Fruit fly (Drosophila melanogaster) whole organism, embryonic: ENCODE results near the gene Nckx30C.

ENCODE experiments used
- Atf3 ChIP-seq: fragments of 200-800 bp; sonication (Bioruptor generic); optimal IDR thresholded peaks from 3 replicates; lab custom pipeline; 2016; ENCODE audit warnings: missing biosample characterization, missing genetic modification characterization
- CG1024 ChIP-seq: fragments of 200-800 bp; sonication (Bioruptor generic); IDR thresholded peaks from 2 replicates; pipeline ENCODE4 v1.3.6; 2022; ENCODE audit warnings: missing biosample characterization, missing genetic modification characterization
- CG10959 ChIP-seq: fragments of 200-800 bp; sonication (Bioruptor generic); IDR thresholded peaks from 2 replicates; pipeline ENCODE4 v1.3.6; 2022; ENCODE audit warnings: missing biosample characterization, missing genetic modification characterization
- CG11504 ChIP-seq: fragments of 200-800 bp; sonication (Bioruptor generic); optimal IDR thresholded peaks from 3 replicates; lab custom pipeline; 2019; ENCODE audit warnings: missing biosample characterization, mild to moderate bottlenecking, missing genetic modification characterization, moderate library complexity
- CG1233 ChIP-seq: fragments of 200-800 bp; sonication (Bioruptor generic); optimal IDR thresholded peaks from 4 replicates; lab custom pipeline; 2018; ENCODE audit warnings: missing biosample characterization, mild to moderate bottlenecking, missing genetic modification characterization
- CG12942 ChIP-seq: fragments of 200-800 bp; sonication (Bioruptor generic); optimal IDR thresholded peaks from 3 replicates; lab custom pipeline; 2016; ENCODE audit warnings: missing biosample characterization, missing genetic modification characterization
- CG13296 ChIP-seq: fragments of 200-800 bp; sonication (Bioruptor generic); optimal IDR thresholded peaks from 3 replicates; lab custom pipeline; 2018; ENCODE audit warnings: missing biosample characterization, mild to moderate bottlenecking, missing genetic modification characterization
- CG14441 ChIP-seq: fragments of 200-800 bp; sonication (Bioruptor generic); IDR thresholded peaks from 2 replicates; pipeline ENCODE4 v1.3.6; 2022; ENCODE audit warnings: missing biosample characterization, missing genetic modification characterization
- CG17328 ChIP-seq: fragments of 200-800 bp; sonication (Bioruptor generic); IDR thresholded peaks from 2 replicates; pipeline ENCODE4 v1.3.6; 2022; ENCODE audit warnings: missing biosample characterization, missing genetic modification characterization
- CG17829 ChIP-seq: fragments of 200-800 bp; optimal IDR thresholded peaks from 2 replicates; lab custom pipeline; 2019; ENCODE audit warnings: missing biosample characterization, mild to moderate bottlenecking, missing genetic modification characterization, moderate library complexity
- CG18476 ChIP-seq: fragments of 200-800 bp; sonication (Bioruptor generic); optimal IDR thresholded peaks from 2 replicates; lab custom pipeline; 2016; ENCODE audit warnings: missing biosample characterization, mild to moderate bottlenecking, missing genetic modification characterization
- CG2889 ChIP-seq: fragments of 200-800 bp; sonication (Bioruptor generic); IDR thresholded peaks from 3 replicates; pipeline ENCODE4 v1.3.6; 2022; ENCODE audit warnings: missing biosample characterization, missing genetic modification characterization
- CG3281 ChIP-seq: fragments of 200-800 bp; sonication (Bioruptor generic); optimal IDR thresholded peaks from 3 replicates; lab custom pipeline; 2017; ENCODE audit warnings: missing biosample characterization, mild to moderate bottlenecking, missing genetic modification characterization
- CG4820 ChIP-seq: fragments of 200-800 bp; sonication (Bioruptor generic); optimal IDR thresholded peaks from 3 replicates; lab custom pipeline; 2016; ENCODE audit warnings: missing biosample characterization, missing genetic modification characterization
- CG6272 ChIP-seq: fragments of 200-800 bp; sonication (Bioruptor generic); IDR thresholded peaks from 2 replicates; pipeline ENCODE4 v1.3.6; 2022; ENCODE audit warnings: missing biosample characterization, missing genetic modification characterization
- CG7357 ChIP-seq: fragments of 200-800 bp; sonication (Bioruptor generic); IDR thresholded peaks from 3 replicates; pipeline ENCODE4 v1.3.6; 2022; ENCODE audit warnings: missing biosample characterization, missing genetic modification characterization
- CG8089 ChIP-seq: fragments of 200-800 bp; sonication (Bioruptor generic); optimal IDR thresholded peaks from 3 replicates; lab custom pipeline; 2016; ENCODE audit warnings: missing biosample characterization, missing genetic modification characterization
- CG9437 ChIP-seq: fragments of 200-800 bp; sonication (Bioruptor generic); optimal IDR thresholded peaks from 2 replicates; lab custom pipeline; 2018; ENCODE audit warnings: missing biosample characterization, mild to moderate bottlenecking, missing genetic modification characterization
- E2f2 ChIP-seq: fragments of 200-800 bp; sonication (Bioruptor generic); IDR thresholded peaks from 2 replicates; pipeline ENCODE4 v1.3.6; 2022; ENCODE audit warnings: missing biosample characterization, missing genetic modification characterization
- Ets65A ChIP-seq: fragments of 200-800 bp; sonication (Bioruptor generic); peaks from one replicate; lab custom pipeline; 2016; ENCODE audit warnings: missing biosample characterization, missing genetic modification characterization
- Gsc ChIP-seq: fragments of 200-800 bp; sonication (Bioruptor generic); IDR thresholded peaks from 2 replicates; pipeline ENCODE4 v1.3.6; 2022; ENCODE audit warnings: missing biosample characterization, missing genetic modification characterization
- H15 ChIP-seq: fragments of 200-800 bp; sonication (Bioruptor generic); IDR thresholded peaks from 3 replicates; pipeline ENCODE4 v1.3.6; 2022; ENCODE audit warnings: missing biosample characterization, missing genetic modification characterization
- Hand ChIP-seq: fragments of 200-800 bp; sonication (Bioruptor generic); optimal IDR thresholded peaks from 2 replicates; lab custom pipeline; 2017; ENCODE audit warnings: mild to moderate bottlenecking, missing biosample characterization, missing genetic modification reagents, missing genetic modification characterization
- Med ChIP-seq: fragments of 200-800 bp; sonication (Bioruptor generic); peaks from one replicate; lab custom pipeline; 2016; ENCODE audit warnings: missing biosample characterization, missing genetic modification characterization, mild to moderate bottlenecking, inconsistent platforms, moderate library complexity
- Meics ChIP-seq: fragments of 200-800 bp; sonication (Bioruptor generic); optimal IDR thresholded peaks from 2 replicates; lab custom pipeline; 2017; ENCODE audit warnings: missing biosample characterization, mild to moderate bottlenecking, missing genetic modification characterization
- NK7.1 ChIP-seq: fragments of 200-800 bp; sonication (Bioruptor generic); optimal IDR thresholded peaks from 3 replicates; lab custom pipeline; 2016; ENCODE audit warnings: missing biosample characterization, missing genetic modification characterization
- Neu2 ChIP-seq: fragments of 200-800 bp; sonication (Bioruptor generic); optimal IDR thresholded peaks from 3 replicates; lab custom pipeline; 2016; ENCODE audit warnings: missing biosample characterization, missing genetic modification characterization, borderline replicate concordance
- Nf-YB ChIP-seq: fragments of 200-800 bp; sonication (Bioruptor generic); optimal IDR thresholded peaks from 3 replicates; lab custom pipeline; 2019; ENCODE audit warnings: missing biosample characterization, mild to moderate bottlenecking, missing genetic modification characterization, moderate library complexity
- Scr ChIP-seq: fragments of 200-800 bp; sonication (Bioruptor generic); IDR thresholded peaks from 2 replicates; pipeline ENCODE4 v1.3.6; 2022; ENCODE audit warnings: missing biosample characterization, missing genetic modification characterization; ENCODE audit not compliant: partially characterized antibody
- Sry-β ChIP-seq: fragments of 200-800 bp; sonication (Bioruptor generic); optimal IDR thresholded peaks from 2 replicates; lab custom pipeline; 2018; ENCODE audit warnings: missing biosample characterization, mild to moderate bottlenecking, missing genetic modification characterization, moderate library complexity
- Trl ChIP-seq, 3 experiments: fragments of >200 bp in 2 of 3; fragments of 200-800 bp in 1 of 3; sonication (Bioruptor generic) in 1 of 3; optimal IDR thresholded peaks; 2 replicates in 1 of 3; 3 replicates in 2 of 3; lab custom pipeline; 2016 to 2017; ENCODE audit warnings: missing biosample characterization in 1 of 3, missing genetic modification characterization in 1 of 3
- Usf ChIP-seq: fragments of 200-800 bp; sonication (Bioruptor generic); optimal IDR thresholded peaks from 2 replicates; lab custom pipeline; 2017; ENCODE audit warnings: missing genotype, missing biosample characterization, missing genetic modification characterization
- ap ChIP-seq: fragments of 200-800 bp; sonication (Bioruptor generic); IDR thresholded peaks from 2 replicates; pipeline ENCODE4 v1.3.6; 2022; ENCODE audit warnings: missing biosample characterization, missing genetic modification characterization
- bsh ChIP-seq, 2 experiments: fragments of 200-800 bp; sonication (Bioruptor generic); optimal IDR thresholded peaks; 2 replicates each; lab custom pipeline; 2017 to 2018; ENCODE audit warnings: mild to moderate bottlenecking in 2 of 2, missing biosample characterization in 2 of 2, missing genetic modification characterization in 2 of 2, moderate library complexity in 1 of 2
- crc ChIP-seq: fragments of 200-800 bp; sonication (Bioruptor generic); optimal IDR thresholded peaks from 2 replicates; lab custom pipeline; 2016; ENCODE audit warnings: missing biosample characterization, missing genetic modification characterization
- dati ChIP-seq: fragments of 200-800 bp; sonication (Bioruptor generic); IDR thresholded peaks from 2 replicates; pipeline ENCODE4 v1.3.6; 2022; ENCODE audit warnings: missing biosample characterization, missing genetic modification characterization
- ewg ChIP-seq: fragments of 200-800 bp; sonication (Bioruptor generic); optimal IDR thresholded peaks from 3 replicates; lab custom pipeline; 2017; ENCODE audit warnings: mild to moderate bottlenecking, missing biosample characterization, missing genetic modification reagents, missing genetic modification characterization
- fd3F ChIP-seq: fragments of 200-800 bp; sonication (Bioruptor generic); optimal IDR thresholded peaks from 2 replicates; lab custom pipeline; 2018; ENCODE audit warnings: missing biosample characterization, mild to moderate bottlenecking, missing genetic modification characterization, moderate library complexity
- her ChIP-seq: fragments of 200-800 bp; sonication (Bioruptor generic); optimal IDR thresholded peaks from 2 replicates; lab custom pipeline; 2016; ENCODE audit warnings: missing biosample characterization, missing genetic modification characterization
- hth ChIP-seq: fragments of >200 bp; optimal IDR thresholded peaks from 2 replicates; lab custom pipeline; 2017; ENCODE audit warnings: inconsistent platforms
- jigr1 ChIP-seq: fragments of 200-800 bp; sonication (Bioruptor generic); IDR thresholded peaks from 3 replicates; pipeline ENCODE4 v1.3.6; 2022; ENCODE audit warnings: missing biosample characterization, missing genetic modification characterization
- knrl ChIP-seq: fragments of 200-800 bp; sonication (Bioruptor generic); IDR thresholded peaks from 3 replicates; pipeline ENCODE4 v1.3.6; 2022; ENCODE audit warnings: missing biosample characterization, missing genetic modification characterization; ENCODE audit not compliant: partially characterized antibody
- maf-S ChIP-seq: fragments of 200-800 bp; sonication (Bioruptor generic); optimal IDR thresholded peaks from 2 replicates; lab custom pipeline; 2016; ENCODE audit warnings: missing biosample characterization, missing genetic modification characterization
- nerfin-1 ChIP-seq: fragments of 200-800 bp; sonication (Bioruptor generic); optimal IDR thresholded peaks from 3 replicates; lab custom pipeline; 2019; ENCODE audit warnings: missing biosample characterization, mild to moderate bottlenecking, missing genetic modification characterization, moderate library complexity
- nom ChIP-seq: fragments of 200-800 bp; sonication (Bioruptor generic); optimal IDR thresholded peaks from 2 replicates; lab custom pipeline; 2017; ENCODE audit warnings: missing biosample characterization, missing genetic modification characterization, mild to moderate bottlenecking, moderate library complexity, missing genetic modification reagents
- pho ChIP-seq: fragments of 200-800 bp; sonication (Bioruptor generic); optimal IDR thresholded peaks from 2 replicates; lab custom pipeline; 2016; ENCODE audit warnings: missing biosample characterization, missing genetic modification characterization
- phol ChIP-seq: fragments of 200-800 bp; sonication (Bioruptor generic); optimal IDR thresholded peaks from 3 replicates; lab custom pipeline; 2018; ENCODE audit warnings: missing biosample characterization, mild to moderate bottlenecking, missing genetic modification characterization, moderate library complexity
- so ChIP-seq: fragments of 200-800 bp; sonication (Bioruptor generic); IDR thresholded peaks from 3 replicates; pipeline ENCODE4 v1.3.6; 2022; ENCODE audit warnings: missing biosample characterization, missing genetic modification characterization
- vnd ChIP-seq: fragments of 200-800 bp; sonication (Bioruptor generic); IDR thresholded peaks from 3 replicates; pipeline ENCODE4 v1.3.6; 2022; ENCODE audit warnings: missing biosample characterization, missing genetic modification characterization; ENCODE audit not compliant: partially characterized antibody

Nckx30C gene

DNA sequence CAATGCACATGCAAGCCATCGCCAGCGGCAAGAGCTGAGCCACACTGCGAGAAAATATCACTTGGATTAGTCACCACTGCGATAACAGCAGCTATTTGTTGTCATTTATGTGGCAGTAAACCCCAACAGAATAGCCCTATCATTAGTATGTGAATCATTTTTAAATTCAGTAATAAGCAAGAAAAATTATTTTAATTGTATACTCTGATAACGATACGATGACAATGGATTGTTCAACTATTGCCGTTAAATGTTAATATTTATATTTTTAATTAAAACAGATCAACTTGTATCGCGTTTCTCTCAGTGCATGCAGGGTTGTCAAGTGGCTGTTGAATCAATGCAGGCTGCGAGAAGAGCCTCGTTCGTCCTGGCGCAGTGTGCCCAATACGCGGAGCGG is 8.5 kb downstream of the Nckx30C start (continued):
- TF ChIP-seq Scr (GFP tag; lab: Robert Waterston, UW) (no peak), CG12942 (GFP tag; lab: Kevin White, UChicago) (no peak), CG10959 (GFP tag; lab: Robert Waterston, UW) (no peak), Usf (GFP tag; lab: Kevin White, UChicago) (no peak), vnd (GFP tag; lab: Robert Waterston, UW) (no peak), CG11504 (tag; lab: Kevin White, UChicago) (peak; percentile 59), CG7357 (GFP tag; lab: Robert Waterston, UW) (no peak), CG3281 (GFP tag; lab: Kevin White, UChicago) (no peak), Hand (GFP tag; lab: Kevin White, UChicago) (no peak), nerfin-1 (tag; lab: Kevin White, UChicago) (no peak), fd3F (GFP tag; lab: Kevin White, UChicago) (no peak), CG6272 (no peak), CG14441 (GFP tag; lab: Robert Waterston, UW) (peak; percentile 29; the same call in 1 of the 2 replicates), CG4820 (peak; percentile 11), knrl (GFP tag; lab: Robert Waterston, UW) (no peak), Nf-YB (no peak), NK7.1 (GFP tag; lab: Kevin White, UChicago) (no peak), phol (tag; lab: Kevin White, UChicago) (peak; percentile 34), Ets65A (GFP tag; lab: Kevin White, UChicago) (no peak), CG13296 (GFP tag; lab: Kevin White, UChicago) (no peak), CG9437 (GFP tag; lab: Kevin White, UChicago) (no peak), CG1024 (GFP tag; lab: Robert Waterston, UW) (no peak), CG1233 (GFP tag; lab: Kevin White, UChicago) (no peak), hth (no peak), E2f2 (GFP tag; lab: Robert Waterston, UW) (no peak)

DNA sequence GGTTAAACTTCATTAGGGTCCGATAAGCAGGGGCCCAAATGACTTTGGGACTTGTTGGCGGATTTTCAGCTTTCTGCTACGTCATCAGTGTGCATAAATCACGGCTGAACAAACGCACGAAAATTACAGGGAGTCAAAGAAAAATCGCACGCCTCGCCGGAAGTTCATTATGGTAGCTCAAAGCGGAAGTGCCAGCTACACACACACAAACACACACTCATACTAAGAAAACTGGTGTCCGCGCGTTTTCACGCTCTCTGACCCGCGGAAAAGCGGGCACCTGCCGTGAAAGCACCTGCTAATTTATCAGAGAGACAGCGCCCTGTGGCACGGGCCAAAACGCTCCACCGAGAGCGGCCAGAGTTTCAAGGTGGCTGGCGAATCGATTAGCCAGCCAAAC is 8.9 kb downstream of the Nckx30C start:
- TF ChIP-seq Trl (optimal IDR thresholded peaks at IDR 0.05; lab: Kevin White, UChicago) (no peak), Trl (GFP tag; optimal IDR thresholded peaks at IDR 0.05; lab: Kevin White, UChicago) (no peak), bsh (GFP tag; optimal IDR thresholded peaks at IDR 0.05; lab: Kevin White, UChicago) (no peak), H15 (GFP tag; lab: Robert Waterston, UW) (peak; percentile 21; the same call in 1 of the 3 replicates), CG14441 (GFP tag; lab: Robert Waterston, UW) (no peak), CG8089 (GFP tag; lab: Kevin White, UChicago) (no peak), CG4820 (no peak), Sry-β (GFP tag; lab: Kevin White, UChicago) (no peak), CG17829 (tag; lab: Kevin White, UChicago) (no peak), Med (GFP tag; lab: Kevin White, UChicago) (peak; percentile 45), CG2889 (no peak), crc (GFP tag; lab: Kevin White, UChicago) (no peak), CG18476 (no peak), dati (GFP tag; lab: Robert Waterston, UW) (no peak), CG17328 (no peak), ap (GFP tag; lab: Robert Waterston, UW) (no peak), her (GFP tag; lab: Kevin White, UChicago) (no peak), so (no peak), ewg (GFP tag; lab: Kevin White, UChicago) (no peak), maf-S (GFP tag; lab: Kevin White, UChicago) (no peak), Atf3 (GFP tag; lab: Kevin White, UChicago) (no peak), Ets65A (GFP tag; lab: Kevin White, UChicago) (peak; percentile 70), Neu2 (GFP tag; lab: Kevin White, UChicago) (no peak), Gsc (GFP tag; lab: Robert Waterston, UW) (no peak), Meics (no peak), nom (GFP tag; lab: Kevin White, UChicago) (no peak), jigr1 (GFP tag; lab: Robert Waterston, UW) (no peak), pho (no peak)
